Worm (Caenorhabditis elegans) whole organism, L4 larva: ENCODE results near the gene cyp-33C6.

Experiments used
- F10B5.3 ChIP-seq: sonication (generic microtip); optimal IDR thresholded peaks from 2 replicates; lab custom pipeline; 2016; ENCODE audit warnings: mild to moderate bottlenecking, missing genetic modification characterization, missing compliant biosample characterization
- F37D6.2 ChIP-seq: sonication (generic microtip); optimal IDR thresholded peaks from 2 replicates; lab custom pipeline; 2016; ENCODE audit warnings: mild to moderate bottlenecking, missing genetic modification characterization, missing compliant biosample characterization
- R02D3.7 ChIP-seq: fragments of 150-350 bp; sonication (generic microtip); optimal IDR thresholded peaks from 3 replicates; lab custom pipeline; 2014; ENCODE audit warnings: missing biosample characterization, missing genetic modification characterization
- T20F7.1 ChIP-seq: fragments of 200-800 bp; sonication (Bioruptor generic); optimal IDR thresholded peaks from 2 replicates; lab custom pipeline; 2018; ENCODE audit warnings: mild to moderate bottlenecking, missing genetic modification characterization, missing compliant biosample characterization
- Y75B8A.6 ChIP-seq: fragments of 200-800 bp; sonication (Bioruptor generic); IDR thresholded peaks from 2 replicates; pipeline ENCODE4 v1.3.6; 2022; ENCODE audit warnings: missing genetic modification reagents, missing genetic modification characterization, missing compliant biosample characterization
- aha-1 ChIP-seq: fragments of 150-350 bp; peaks from one replicate; lab custom pipeline; 2014; ENCODE audit warnings: missing biosample characterization, missing genetic modification characterization
- ceh-28 ChIP-seq: fragments of 150-350 bp; optimal IDR thresholded peaks from 2 replicates; lab custom pipeline; 2014; ENCODE audit warnings: missing biosample characterization, missing genetic modification reagents, missing genetic modification characterization
- ceh-32 ChIP-seq: sonication (generic microtip); optimal IDR thresholded peaks from 2 replicates; lab custom pipeline; 2016; ENCODE audit warnings: mild to moderate bottlenecking, missing genetic modification characterization, missing compliant biosample characterization; ENCODE audit not compliant: poor library complexity
- daf-16 ChIP-seq, 3 experiments: sonication (generic microtip); optimal IDR thresholded peaks; 2 replicates each; lab custom pipeline; 2016 to 2017; ENCODE audit warnings: missing genetic modification characterization in 3 of 3, missing genetic modification reagents in 3 of 3, mild to moderate bottlenecking in 2 of 3, missing compliant biosample characterization in 2 of 3, missing biosample characterization in 1 of 3, moderate library complexity in 1 of 3
- dmd-6 ChIP-seq: fragments of 200-800 bp; sonication (Bioruptor generic); IDR thresholded peaks from 2 replicates; pipeline ENCODE4 v1.3.6; 2022; ENCODE audit warnings: missing genetic modification reagents, missing genetic modification characterization, missing compliant biosample characterization
- dmd-8 ChIP-seq: fragments of 200-800 bp; sonication (Bioruptor generic); IDR thresholded peaks from 2 replicates; pipeline ENCODE4 v1.3.6; 2022; ENCODE audit warnings: missing genetic modification characterization, missing compliant biosample characterization
- dmd-9 ChIP-seq: fragments of 200-800 bp; sonication (Bioruptor generic); IDR thresholded peaks from 2 replicates; pipeline ENCODE4 v1.3.6; 2022; ENCODE audit warnings: missing genetic modification reagents, missing genetic modification characterization, missing compliant biosample characterization
- duxl-1 ChIP-seq: sonication (generic microtip); optimal IDR thresholded peaks from 2 replicates; lab custom pipeline; 2016; ENCODE audit warnings: mild to moderate bottlenecking, missing genetic modification characterization, moderate library complexity, missing compliant biosample characterization; ENCODE audit not compliant: poor library complexity
- dve-1 ChIP-seq: sonication (generic microtip); optimal IDR thresholded peaks from 2 replicates; lab custom pipeline; 2017; ENCODE audit warnings: antibody characterized with exemption, mild to moderate bottlenecking, missing genetic modification characterization, missing compliant biosample characterization; ENCODE audit not compliant: insufficient read depth
- egl-27 ChIP-seq: sonication (generic microtip); optimal IDR thresholded peaks from 3 replicates; lab custom pipeline; 2017; ENCODE audit warnings: missing biosample characterization, missing genetic modification reagents, missing genetic modification characterization
- egl-43 ChIP-seq: fragments of 200-800 bp; sonication (Bioruptor generic); IDR thresholded peaks from 2 replicates; pipeline ENCODE4 v1.3.6; 2022; ENCODE audit warnings: missing genetic modification reagents, missing genetic modification characterization, missing compliant biosample characterization
- hif-1 ChIP-seq, 2 experiments: sonication (generic microtip); optimal IDR thresholded peaks; 2 replicates each; lab custom pipeline; 2016 to 2017; ENCODE audit warnings: missing compliant biosample characterization in 2 of 2, missing genetic modification characterization in 2 of 2, missing genetic modification reagents in 2 of 2, missing genotype in 2 of 2, mild to moderate bottlenecking in 1 of 2
- hlh-30 ChIP-seq: sonication (generic microtip); optimal IDR thresholded peaks from 2 replicates; lab custom pipeline; 2017; ENCODE audit warnings: antibody characterized with exemption, mild to moderate bottlenecking, missing genetic modification characterization, missing compliant biosample characterization; ENCODE audit not compliant: insufficient read depth
- hmg-1.1 ChIP-seq: fragments of 200-800 bp; sonication (Bioruptor generic); IDR thresholded peaks from 2 replicates; pipeline ENCODE4 v1.3.6; 2022; ENCODE audit warnings: missing genetic modification reagents, missing genetic modification characterization, missing compliant biosample characterization
- lim-7 ChIP-seq: fragments of 200-800 bp; sonication (Bioruptor generic); IDR thresholded peaks from 2 replicates; pipeline ENCODE4 v1.3.6; 2022; ENCODE audit warnings: missing genetic modification characterization, missing compliant biosample characterization
- lin-38 ChIP-seq: fragments of 200-800 bp; sonication (Bioruptor generic); IDR thresholded peaks from 2 replicates; pipeline ENCODE4 v1.3.6; 2022; ENCODE audit warnings: missing genetic modification reagents, missing genetic modification characterization, missing compliant biosample characterization
- lsy-2 ChIP-seq, 2 experiments: fragments of 150-350 bp in 1 of 2; sonication (generic microtip) in 1 of 2; optimal IDR thresholded peaks; 2 replicates each; lab custom pipeline; 2014 to 2017; ENCODE audit warnings: missing biosample characterization in 2 of 2, missing genetic modification characterization in 2 of 2
- mdl-1 ChIP-seq, 2 experiments: fragments of 150-350 bp in 1 of 2; sonication (generic microtip) in 1 of 2; optimal IDR thresholded peaks; 2 replicates each; lab custom pipeline; 2014 to 2017; ENCODE audit warnings: missing biosample characterization in 2 of 2, missing genetic modification characterization in 2 of 2
- mep-1 ChIP-seq: fragments of 150-350 bp; sonication (generic microtip); optimal IDR thresholded peaks from 3 replicates; lab custom pipeline; 2014; ENCODE audit warnings: missing biosample characterization, missing genetic modification characterization
- mes-2 ChIP-seq: sonication (generic microtip); optimal IDR thresholded peaks from 2 replicates; lab custom pipeline; 2016; ENCODE audit warnings: missing genotype, mild to moderate bottlenecking, missing genetic modification characterization, missing compliant biosample characterization; ENCODE audit not compliant: poor library complexity, severe bottlenecking
- nhr-102 ChIP-seq: sonication (generic microtip); optimal IDR thresholded peaks from 2 replicates; lab custom pipeline; 2016; ENCODE audit warnings: mild to moderate bottlenecking, missing genetic modification characterization, moderate library complexity, missing compliant biosample characterization
- nhr-28 ChIP-seq: fragments of 150-350 bp; optimal IDR thresholded peaks from 2 replicates; lab custom pipeline; 2014; ENCODE audit warnings: missing biosample characterization, missing genetic modification characterization
- nhr-41 ChIP-seq: fragments of 200-800 bp; sonication (Bioruptor generic); IDR thresholded peaks from 2 replicates; pipeline ENCODE4 v1.3.6; 2022; ENCODE audit warnings: missing genetic modification reagents, missing genetic modification characterization, missing compliant biosample characterization
- nhr-42 ChIP-seq: fragments of 200-800 bp; sonication (Bioruptor generic); IDR thresholded peaks from 2 replicates; pipeline ENCODE4 v1.3.6; 2022; ENCODE audit warnings: missing genetic modification characterization, missing compliant biosample characterization
- nhr-6 ChIP-seq: fragments of 150-350 bp; optimal IDR thresholded peaks from 2 replicates; lab custom pipeline; 2014; ENCODE audit warnings: missing biosample characterization, missing genetic modification characterization
- pqm-1 ChIP-seq: sonication (generic microtip); optimal IDR thresholded peaks from 2 replicates; lab custom pipeline; 2017; ENCODE audit warnings: missing biosample characterization, missing genetic modification characterization
- skn-1 ChIP-seq: fragments of 150-350 bp; optimal IDR thresholded peaks from 2 replicates; lab custom pipeline; 2014; ENCODE audit warnings: missing biosample characterization, missing genetic modification characterization
- snpc-1.2 ChIP-seq: fragments of 200-800 bp; sonication (Bioruptor generic); IDR thresholded peaks from 2 replicates; pipeline ENCODE4 v1.3.6; 2022; ENCODE audit warnings: missing genetic modification reagents, missing genetic modification characterization, missing compliant biosample characterization
- snpc-4 ChIP-seq: fragments of 150-350 bp; optimal IDR thresholded peaks from 2 replicates; lab custom pipeline; 2014; ENCODE audit warnings: missing biosample characterization, missing genetic modification characterization
- spr-3 ChIP-seq: fragments of 200-800 bp; sonication (Bioruptor generic); optimal IDR thresholded peaks from 2 replicates; lab custom pipeline; 2018; ENCODE audit warnings: mild to moderate bottlenecking, missing genetic modification characterization, missing compliant biosample characterization
- unc-39 ChIP-seq: sonication (generic microtip); optimal IDR thresholded peaks from 2 replicates; lab custom pipeline; 2017; ENCODE audit warnings: missing biosample characterization, missing genetic modification characterization
- zfp-3 ChIP-seq: fragments of 200-800 bp; sonication (Bioruptor generic); conservative IDR thresholded peaks from 2 replicates; pipeline ENCODE4 v1.3.6; 2022; ENCODE audit warnings: missing genetic modification reagents, missing genetic modification characterization, missing compliant biosample characterization

Gene cyp-33C6

DNA sequence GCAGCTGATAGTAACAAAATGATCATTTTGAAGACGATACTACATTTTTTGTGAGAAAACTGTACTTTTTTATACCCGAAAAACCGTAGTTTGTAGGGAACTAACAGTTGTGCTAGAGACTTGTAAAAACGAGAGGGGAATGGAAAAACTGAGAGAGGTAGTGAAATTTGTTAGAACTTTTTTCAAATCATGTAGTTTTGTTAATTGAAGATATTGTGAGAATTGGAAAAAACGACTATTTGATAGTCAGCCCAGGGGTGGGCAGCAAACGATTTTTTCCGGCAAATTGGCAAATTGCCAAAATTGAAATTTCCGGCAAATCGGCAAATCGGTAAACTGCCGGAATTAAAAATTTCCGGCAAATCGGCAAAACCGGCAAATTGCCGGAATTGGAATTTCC lies at the start of gene cyp-33C6:
cyp-33C6 (minus strand) TSS at position 101 of the 400 bp plus-strand sequence.
- TF ChIP-seq ceh-32 (tag; lab: Kevin White, UChicago) (no peak), mep-1 (no peak), nhr-102 (no peak), zfp-3 (GFP tag; lab: Robert Waterston, UW) (no peak), hif-1 (tag; optimal IDR thresholded peaks at IDR 0.05; lab: Kevin White, UChicago) (no peak), spr-3 (GFP tag; lab: Kevin White, UChicago) (no peak), F10B5.3 (no peak), snpc-1.2 (GFP tag; lab: Robert Waterston, UW) (no peak), lim-7 (no peak)
- TF ChIP-seq, all 104 proteins: peak for 0

- TF ChIP-seq pqm-1 (tag; lab: Kevin White, UChicago) = peak; percentile 13
- no peak for TF ChIP-seq skn-1 (tag; lab: Kevin White, UChicago)
Measured at ce11 chrV:2294577-2294976, 45.4 kb upstream of the cyp-33C6 start, which contains the start of gene nhr-226. Gene nhr-226, plus strand, starts transcription at chrV:2294877.

- no peak for TF ChIP-seq Y75B8A.6 (GFP tag; lab: Robert Waterston, UW)
- no peak for TF ChIP-seq lim-7
- TF ChIP-seq pqm-1 (tag; lab: Kevin White, UChicago) = peak; percentile 14
- peak; percentile 41 for TF ChIP-seq nhr-28 (tag; lab: Kevin White, UChicago)
- peak; percentile 26; the same call in 1 of the 2 replicates for TF ChIP-seq dmd-6 (GFP tag; lab: Robert Waterston, UW)
Measured at ce11 chrV:2292240-2292639, 43.0 kb upstream of the cyp-33C6 start, which contains the start of gene nhr-115. Gene nhr-115, plus strand, starts transcription at chrV:2292540.

DNA sequence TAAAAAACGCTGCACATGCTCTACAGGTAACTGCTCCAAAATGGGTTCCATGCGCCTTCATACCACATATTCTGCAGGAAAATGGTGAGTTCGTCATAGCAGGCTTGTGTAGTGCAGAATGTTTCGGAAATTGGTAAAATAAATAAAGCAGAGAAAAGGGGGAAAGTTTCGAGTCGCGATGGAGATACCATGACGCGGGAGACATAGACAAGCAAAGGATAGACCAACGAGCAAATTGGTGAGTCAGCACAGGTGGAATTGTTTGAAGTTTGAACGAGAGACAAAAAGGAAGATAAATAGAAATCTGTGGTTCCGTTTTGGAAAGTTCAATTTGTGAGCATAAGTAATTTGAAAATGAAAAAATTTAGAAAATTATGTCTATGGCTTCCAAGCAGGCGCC lies 41.1 kb upstream of the cyp-33C6 start, which contains the start of gene nhr-225:
nhr-225 (minus strand) TSS at position 146 of the 400 bp plus-strand sequence.
- peak; percentile 8 for TF ChIP-seq dve-1 (tag; lab: Kevin White, UChicago)
- no peak for TF ChIP-seq dmd-6 (GFP tag; lab: Robert Waterston, UW)

- TF ChIP-seq T20F7.1 (GFP tag; lab: Kevin White, UChicago) = peak; percentile 33
- peak; percentile 31 for TF ChIP-seq dve-1 (tag; lab: Kevin White, UChicago)
- peak; percentile 51 for TF ChIP-seq nhr-28 (tag; lab: Kevin White, UChicago)
- no peak for TF ChIP-seq nhr-42 (GFP tag; lab: Robert Waterston, UW)
- TF ChIP-seq Y75B8A.6 (GFP tag; lab: Robert Waterston, UW) = no peak
- no peak for TF ChIP-seq lim-7
- peak; percentile 75 for TF ChIP-seq aha-1 (tag; lab: Kevin White, UChicago)
- TF ChIP-seq hlh-30 (tag; lab: Kevin White, UChicago) = peak; percentile 12
- no peak for TF ChIP-seq snpc-4 (tag; lab: Kevin White, UChicago)
- no peak for TF ChIP-seq unc-39
- no peak for TF ChIP-seq nhr-41 (GFP tag; lab: Robert Waterston, UW)
Measured at ce11 chrV:2285107-2285506, 35.9 kb upstream of the cyp-33C6 start, which contains the start of gene nhr-227. Gene nhr-227, plus strand, starts transcription at chrV:2285432.

DNA sequence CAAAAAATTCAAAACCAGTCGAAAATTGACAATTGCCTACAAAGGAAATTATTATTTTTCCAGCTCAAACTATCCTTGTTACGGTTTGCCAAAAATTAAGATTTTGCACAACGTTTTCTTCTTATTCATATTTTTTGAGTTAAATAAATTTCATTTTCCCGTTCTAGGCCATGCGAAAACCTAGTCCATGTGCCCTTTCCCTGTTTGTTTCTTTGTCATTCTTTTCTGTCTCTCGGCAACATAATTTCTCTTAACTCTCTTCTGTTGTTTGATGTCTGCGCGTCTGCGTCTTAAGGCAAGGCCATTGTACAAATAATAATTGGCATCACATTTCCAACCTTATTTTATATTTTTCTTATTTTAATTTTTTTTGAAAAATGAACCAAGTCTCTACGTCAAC lies 32.3 kb upstream of the cyp-33C6 start, which contains the start of gene nhr-228:
nhr-228 (plus strand) TSS at position 261 of the 400 bp plus-strand sequence.
- TF ChIP-seq aha-1 (tag; lab: Kevin White, UChicago) (peak; percentile 90), F37D6.2 (tag; lab: Kevin White, UChicago) (no peak), mes-2 (tag; lab: Kevin White, UChicago) (peak; percentile 68), nhr-28 (tag; lab: Kevin White, UChicago) (peak; percentile 81), daf-16 (GFP tag; optimal IDR thresholded peaks at IDR 0.05; lab: Kevin White, UChicago) (no peak), daf-16 (tag; optimal IDR thresholded peaks at IDR 0.05; lab: Kevin White, UChicago) (peak; percentile 49), dve-1 (tag; lab: Kevin White, UChicago) (peak; percentile 55), duxl-1 (no peak), hif-1 (tag; optimal IDR thresholded peaks at IDR 0.05; lab: Kevin White, UChicago) (peak in 1 of 2 experiments; percentile 12), dmd-9 (GFP tag; lab: Robert Waterston, UW) (no peak), lin-38 (GFP tag; lab: Robert Waterston, UW) (no peak), nhr-6 (tag; lab: Kevin White, UChicago) (peak; percentile 21), mep-1 (peak; percentile 62), ceh-28 (tag; lab: Kevin White, UChicago) (no peak), egl-43 (GFP tag; lab: Robert Waterston, UW) (no peak), pqm-1 (tag; lab: Kevin White, UChicago) (peak; percentile 57), lsy-2 (tag; optimal IDR thresholded peaks at IDR 0.05; lab: Kevin White, UChicago) (peak in 1 of 2 experiments; percentile 54), hlh-30 (tag; lab: Kevin White, UChicago) (peak; percentile 47), egl-27 (no peak), R02D3.7 (no peak), mdl-1 (tag; optimal IDR thresholded peaks at IDR 0.05; lab: Kevin White, UChicago) (peak in 1 of 2 experiments; percentile 58), hmg-1.1 (GFP tag; lab: Robert Waterston, UW) (0 out of 2 replicates have a peak, but pooled peaks have one; percentile 28), dmd-8 (GFP tag; lab: Robert Waterston, UW) (no peak), snpc-1.2 (GFP tag; lab: Robert Waterston, UW) (no peak)
